Worm (Caenorhabditis elegans) whole organism, L1 larva: ENCODE results near the gene copz-1.
A peak's percentile ranks its signal among the peaks of the same experiment; 100 is the strongest.

ENCODE experiments used
- C04F5.9 ChIP-seq: sonication (generic microtip); optimal IDR thresholded peaks from 2 replicates; lab custom pipeline; 2016; ENCODE audit warnings: missing genetic modification characterization, missing compliant biosample characterization
- C16A3.4 ChIP-seq: fragments of 150-350 bp; optimal IDR thresholded peaks from 2 replicates; lab custom pipeline; 2014; ENCODE audit warnings: missing biosample characterization, missing genetic modification characterization
- C34B4.2 ChIP-seq: sonication (generic microtip); optimal IDR thresholded peaks from 2 replicates; lab custom pipeline; 2017; ENCODE audit warnings: mild to moderate bottlenecking, missing genetic modification characterization, missing compliant biosample characterization
- F16B12.6 ChIP-seq: fragments of 150-350 bp; optimal IDR thresholded peaks from 2 replicates; lab custom pipeline; 2014; ENCODE audit warnings: missing biosample characterization, missing genetic modification characterization
- Y116A8C.19 ChIP-seq: sonication (generic microtip); optimal IDR thresholded peaks from 2 replicates; lab custom pipeline; 2016; ENCODE audit warnings: missing compliant biosample characterization, missing genetic modification characterization, borderline replicate concordance
- aha-1 ChIP-seq: fragments of 150-350 bp; optimal IDR thresholded peaks from 2 replicates; lab custom pipeline; 2014; ENCODE audit warnings: missing biosample characterization, missing genetic modification characterization
- blmp-1 ChIP-seq: fragments of 150-350 bp; optimal IDR thresholded peaks from 2 replicates; lab custom pipeline; 2014; ENCODE audit warnings: missing biosample characterization, missing genetic modification characterization
- ceh-63 ChIP-seq: fragments of 200-800 bp; sonication (Bioruptor generic); optimal IDR thresholded peaks from 2 replicates; lab custom pipeline; 2018; ENCODE audit warnings: mild to moderate bottlenecking, missing genetic modification characterization, missing compliant biosample characterization
- ceh-82 ChIP-seq, 3 experiments: fragments of 150-350 bp in 1 of 3; sonication (generic microtip) in 2 of 3; optimal IDR thresholded peaks; 2 replicates each; lab custom pipeline; 2014 to 2017; ENCODE audit warnings: missing biosample characterization in 3 of 3, missing genetic modification characterization in 3 of 3
- ceh-88 ChIP-seq: fragments of 200-800 bp; sonication (Bioruptor generic); IDR thresholded peaks from 2 replicates; pipeline ENCODE4 v1.3.6; 2022; ENCODE audit warnings: missing genetic modification characterization, missing compliant biosample characterization
- ceh-90 ChIP-seq: sonication (generic microtip); optimal IDR thresholded peaks from 2 replicates; lab custom pipeline; 2016; ENCODE audit warnings: missing genetic modification characterization, missing compliant biosample characterization
- ces-1 ChIP-seq: fragments of 150-350 bp; optimal IDR thresholded peaks from 2 replicates; lab custom pipeline; 2014; ENCODE audit warnings: missing biosample characterization, missing genetic modification reagents, missing genetic modification characterization
- dpl-1 ChIP-seq, 3 experiments: fragments of 150-350 bp in 2 of 3; sonication (generic microtip) in 1 of 3; optimal IDR thresholded peaks; 2 replicates each; lab custom pipeline; 2014 to 2017; ENCODE audit warnings: missing biosample characterization in 3 of 3, missing genetic modification characterization in 3 of 3, missing genetic modification reagents in 3 of 3
- efl-1 ChIP-seq, 4 experiments: fragments of 150-350 bp; optimal IDR thresholded peaks in 3 of 4; peaks in 1 of 4; 1 replicate in 1 of 4; 2 replicates in 3 of 4; lab custom pipeline; 2014; ENCODE audit warnings: missing biosample characterization in 2 of 4, missing genetic modification characterization in 2 of 4, missing genetic modification reagents in 2 of 4
- elt-2 ChIP-seq: sonication (generic microtip); optimal IDR thresholded peaks from 2 replicates; lab custom pipeline; 2016; ENCODE audit warnings: missing genetic modification characterization, mild to moderate bottlenecking, inconsistent platforms, missing compliant biosample characterization, missing genetic modification reagents
- fkh-10 ChIP-seq: sonication (generic microtip); optimal IDR thresholded peaks from 2 replicates; lab custom pipeline; 2017; ENCODE audit warnings: missing biosample characterization, missing genetic modification reagents, missing genetic modification characterization
- fos-1 ChIP-seq: fragments of 150-350 bp; optimal IDR thresholded peaks from 2 replicates; lab custom pipeline; 2014; ENCODE audit warnings: missing biosample characterization, missing genetic modification characterization
- hlh-17 ChIP-seq: fragments of 200-800 bp; sonication (Bioruptor generic); optimal IDR thresholded peaks from 2 replicates; lab custom pipeline; 2018; ENCODE audit warnings: missing genetic modification characterization, mild to moderate bottlenecking, missing compliant biosample characterization, moderate library complexity, borderline replicate concordance
- irx-1 ChIP-seq: sonication (generic microtip); optimal IDR thresholded peaks from 2 replicates; lab custom pipeline; 2016; ENCODE audit warnings: missing genetic modification characterization, missing compliant biosample characterization
- isw-1 ChIP-seq: fragments of 200-800 bp; sonication (Bioruptor generic); IDR thresholded peaks from 2 replicates; pipeline ENCODE4 v1.3.6; 2022; ENCODE audit warnings: missing genetic modification characterization, missing compliant biosample characterization
- jun-1 ChIP-seq: fragments of 150-350 bp; optimal IDR thresholded peaks from 2 replicates; lab custom pipeline; 2014; ENCODE audit warnings: missing biosample characterization, missing genetic modification reagents, missing genetic modification characterization
- lin-15B ChIP-seq: fragments of 150-350 bp; sonication (generic microtip); optimal IDR thresholded peaks from 3 replicates; lab custom pipeline; 2014; ENCODE audit warnings: missing biosample characterization, missing genetic modification characterization
- lin-35 ChIP-seq, 2 experiments: fragments of 150-350 bp; optimal IDR thresholded peaks; 2 replicates each; lab custom pipeline; 2014; ENCODE audit warnings: missing biosample characterization in 2 of 2, missing genetic modification characterization in 2 of 2, missing genetic modification reagents in 2 of 2
- lin-39 ChIP-seq: fragments of 150-350 bp; optimal IDR thresholded peaks from 2 replicates; lab custom pipeline; 2014; ENCODE audit warnings: missing biosample characterization, missing genetic modification reagents, missing genetic modification characterization
- lsy-2 ChIP-seq, 2 experiments: fragments of 150-350 bp; optimal IDR thresholded peaks; 2 replicates each; lab custom pipeline; 2014; ENCODE audit warnings: missing biosample characterization in 2 of 2, missing genetic modification characterization in 2 of 2
- mab-9 ChIP-seq: fragments of 200-800 bp; sonication (Bioruptor generic); IDR thresholded peaks from 2 replicates; pipeline ENCODE4 v1.3.6; 2022; ENCODE audit warnings: missing genetic modification reagents, missing genetic modification characterization, missing compliant biosample characterization
- mdl-1 ChIP-seq, 2 experiments: fragments of 150-350 bp; optimal IDR thresholded peaks; 2 replicates each; lab custom pipeline; 2014 to 2017; ENCODE audit warnings: missing biosample characterization in 2 of 2, missing genetic modification characterization in 2 of 2, inconsistent platforms in 1 of 2
- nhr-11 ChIP-seq: fragments of 150-350 bp; optimal IDR thresholded peaks from 2 replicates; lab custom pipeline; 2014; ENCODE audit warnings: missing biosample characterization, missing genetic modification characterization
- nhr-12 ChIP-seq: sonication (generic microtip); optimal IDR thresholded peaks from 2 replicates; lab custom pipeline; 2017; ENCODE audit warnings: missing biosample characterization, missing genetic modification characterization
- nhr-20 ChIP-seq: sonication (generic microtip); optimal IDR thresholded peaks from 2 replicates; lab custom pipeline; 2016; ENCODE audit warnings: mild to moderate bottlenecking, missing genetic modification characterization, missing compliant biosample characterization
- nhr-47 ChIP-seq: sonication (generic microtip); optimal IDR thresholded peaks from 2 replicates; lab custom pipeline; 2016; ENCODE audit warnings: mild to moderate bottlenecking, missing genetic modification characterization, moderate library complexity, missing compliant biosample characterization
- nhr-76 ChIP-seq: sonication (generic microtip); optimal IDR thresholded peaks from 2 replicates; lab custom pipeline; 2017; ENCODE audit warnings: missing biosample characterization, missing genetic modification characterization
- nhr-77 ChIP-seq: fragments of 150-350 bp; optimal IDR thresholded peaks from 2 replicates; lab custom pipeline; 2014; ENCODE audit warnings: missing biosample characterization, missing genetic modification characterization
- nhr-85 ChIP-seq: sonication (generic microtip); peaks from one replicate; lab custom pipeline; 2016; ENCODE audit warnings: missing genetic modification characterization, inconsistent platforms, missing compliant biosample characterization
- nhr-90 ChIP-seq: sonication (generic microtip); optimal IDR thresholded peaks from 2 replicates; lab custom pipeline; 2016; ENCODE audit warnings: mild to moderate bottlenecking, missing genetic modification characterization, missing compliant biosample characterization; ENCODE audit not compliant: poor library complexity
- pag-3 ChIP-seq: sonication (generic microtip); optimal IDR thresholded peaks from 2 replicates; lab custom pipeline; 2017; ENCODE audit warnings: missing genetic modification characterization, mild to moderate bottlenecking, missing compliant biosample characterization, antibody characterized with exemption, borderline replicate concordance; ENCODE audit not compliant: insufficient read depth
- pax-3 ChIP-seq: fragments of 200-800 bp; sonication (Bioruptor generic); optimal IDR thresholded peaks from 2 replicates; lab custom pipeline; 2018; ENCODE audit warnings: mild to moderate bottlenecking, missing genetic modification characterization, moderate library complexity, missing compliant biosample characterization
- pqm-1 ChIP-seq: sonication (generic microtip); optimal IDR thresholded peaks from 3 replicates; lab custom pipeline; 2017; ENCODE audit warnings: missing biosample characterization, missing genetic modification characterization
- snpc-4 ChIP-seq: fragments of 150-350 bp; optimal IDR thresholded peaks from 2 replicates; lab custom pipeline; 2014; ENCODE audit warnings: missing biosample characterization, missing genetic modification characterization
- snu-23 ChIP-seq: sonication (generic microtip); optimal IDR thresholded peaks from 2 replicates; lab custom pipeline; 2016; ENCODE audit warnings: missing genetic modification characterization, missing compliant biosample characterization
- sox-4 ChIP-seq: sonication (generic microtip); optimal IDR thresholded peaks from 2 replicates; lab custom pipeline; 2016; ENCODE audit warnings: missing genetic modification characterization, missing compliant biosample characterization
- sup-37 ChIP-seq: fragments of 200-800 bp; sonication (Bioruptor generic); optimal IDR thresholded peaks from 2 replicates; lab custom pipeline; 2018; ENCODE audit warnings: mild to moderate bottlenecking, missing genetic modification characterization, missing compliant biosample characterization
- tlp-1 ChIP-seq: fragments of 150-350 bp; optimal IDR thresholded peaks from 2 replicates; lab custom pipeline; 2014; ENCODE audit warnings: missing biosample characterization, missing genetic modification characterization
- unc-130 ChIP-seq: fragments of 150-350 bp; optimal IDR thresholded peaks from 2 replicates; lab custom pipeline; 2017; ENCODE audit warnings: missing biosample characterization, missing genetic modification characterization, inconsistent platforms
- unc-30 ChIP-seq: sonication (generic microtip); optimal IDR thresholded peaks from 2 replicates; lab custom pipeline; 2017; ENCODE audit warnings: missing biosample characterization, missing genetic modification characterization
- unc-98 ChIP-seq: fragments of 200-800 bp; sonication (Bioruptor generic); IDR thresholded peaks from 2 replicates; pipeline ENCODE4 v1.3.6; 2022; ENCODE audit warnings: missing genetic modification characterization, missing compliant biosample characterization
- vab-15 ChIP-seq: sonication (generic microtip); optimal IDR thresholded peaks from 2 replicates; lab custom pipeline; 2017; ENCODE audit warnings: missing genotype, mild to moderate bottlenecking, missing genetic modification characterization, missing compliant biosample characterization
- xbp-1 ChIP-seq: sonication (generic microtip); optimal IDR thresholded peaks from 2 replicates; lab custom pipeline; 2016; ENCODE audit warnings: missing genetic modification characterization, missing compliant biosample characterization
- zag-1 ChIP-seq: fragments of 150-350 bp; optimal IDR thresholded peaks from 2 replicates; lab custom pipeline; 2014; ENCODE audit warnings: missing biosample characterization, missing genetic modification characterization
- zip-4 ChIP-seq: fragments of 200-800 bp; sonication (Bioruptor generic); optimal IDR thresholded peaks from 2 replicates; lab custom pipeline; 2018; ENCODE audit warnings: mild to moderate bottlenecking, missing genetic modification characterization, moderate library complexity, missing compliant biosample characterization
- ztf-4 ChIP-seq: fragments of 150-350 bp; optimal IDR thresholded peaks from 2 replicates; lab custom pipeline; 2014; ENCODE audit warnings: missing biosample characterization, missing genetic modification characterization

copz-1 gene

ce11 chrII:10872541-10872940 lies at the start of gene copz-1, which contains the start of gene cyn-4 (continued):
- TF ChIP-seq fkh-10 (no peak), snpc-4 (peak; percentile 42), pag-3 (tag; lab: Kevin White, UChicago) (no peak), nhr-76 (tag; lab: Kevin White, UChicago) (no peak), ztf-4 (tag; lab: Kevin White, UChicago) (no peak), C34B4.2 (tag; lab: Kevin White, UChicago) (no peak), elt-2 (tag; lab: Kevin White, UChicago) (peak; percentile 45), irx-1 (peak; percentile 86), mab-9 (GFP tag; lab: Robert Waterston, UW) (peak; percentile 54; the same call in 1 of the 2 replicates), efl-1 (optimal IDR thresholded peaks at IDR 0.05; lab: Kevin White, UChicago) (peak; percentile 85 to 87), efl-1 (GFP tag; optimal IDR thresholded peaks at IDR 0.05 in 1 of 2; lab: Kevin White, UChicago) (peak; percentile 80 to 97), nhr-90 (tag; lab: Kevin White, UChicago) (peak; percentile 86), C04F5.9 (peak; percentile 99), pax-3 (tag; lab: Kevin White, UChicago) (peak; percentile 71), nhr-77 (tag; lab: Kevin White, UChicago) (peak; percentile 60), lin-15B (tag; lab: Kevin White, UChicago) (peak; percentile 81), lsy-2 (tag; optimal IDR thresholded peaks at IDR 0.05; lab: Kevin White, UChicago) (peak; percentile 93 to 94), hlh-17 (GFP tag; lab: Kevin White, UChicago) (no peak), unc-130 (peak; percentile 89), ceh-88 (GFP tag; lab: Robert Waterston, UW) (no peak), ceh-90 (tag; lab: Kevin White, UChicago) (peak; percentile 84), jun-1 (tag; lab: Kevin White, UChicago) (peak; percentile 0), unc-98 (peak; percentile 71), lin-35 (GFP tag; optimal IDR thresholded peaks at IDR 0.05; lab: Kevin White, UChicago) (peak; percentile 80 to 85), fos-1 (tag; lab: Kevin White, UChicago) (peak; percentile 34), C16A3.4 (tag; lab: Kevin White, UChicago) (peak; percentile 80), snu-23 (GFP tag; lab: Kevin White, UChicago) (peak; percentile 91), zag-1 (tag; lab: Kevin White, UChicago) (no peak), zip-4 (GFP tag; lab: Kevin White, UChicago) (peak; percentile 53), Y116A8C.19 (tag; lab: Kevin White, UChicago) (no peak), tlp-1 (tag; lab: Kevin White, UChicago) (no peak)
- TF ChIP-seq, all 84 proteins: peak for 55

ce11 chrII:10824046-10824445 lies 48.6 kb upstream of the copz-1 start, which contains the start of the genes R06F6.12 and mix-1:
Gene R06F6.12, minus strand, starts transcription at chrII:10824081.
Gene mix-1, plus strand, starts transcription at chrII:10824246.
- TF ChIP-seq sox-4 (tag; lab: Kevin White, UChicago) (no peak), nhr-76 (tag; lab: Kevin White, UChicago) (no peak), blmp-1 (tag; lab: Kevin White, UChicago) (peak; percentile 53), nhr-85 (tag; lab: Kevin White, UChicago) (peak; percentile 70), nhr-20 (tag; lab: Kevin White, UChicago) (peak; percentile 46), lin-35 (GFP tag; optimal IDR thresholded peaks at IDR 0.05; lab: Kevin White, UChicago) (peak; percentile 79 to 92), ceh-82 (tag; optimal IDR thresholded peaks at IDR 0.05; lab: Kevin White, UChicago) (peak; percentile 49 to 60 (median 50)), mab-9 (GFP tag; lab: Robert Waterston, UW) (no peak), xbp-1 (tag; lab: Kevin White, UChicago) (peak; percentile 47), aha-1 (tag; lab: Kevin White, UChicago) (no peak), snpc-4 (peak; percentile 35), mdl-1 (tag; optimal IDR thresholded peaks at IDR 0.05; lab: Kevin White, UChicago) (peak in 1 of 2 experiments; percentile 35), nhr-47 (tag; lab: Kevin White, UChicago) (peak; percentile 75), nhr-90 (tag; lab: Kevin White, UChicago) (peak; percentile 18), nhr-77 (tag; lab: Kevin White, UChicago) (no peak), isw-1 (GFP tag; lab: Robert Waterston, UW) (no peak), sup-37 (no peak), dpl-1 (GFP tag; optimal IDR thresholded peaks at IDR 0.05; lab: Kevin White, UChicago) (peak; percentile 84 to 89 (median 89)), ceh-63 (GFP tag; lab: Kevin White, UChicago) (no peak), nhr-11 (tag; lab: Kevin White, UChicago) (no peak), F16B12.6 (tag; lab: Kevin White, UChicago) (peak; percentile 98), ces-1 (no peak), irx-1 (peak; percentile 9), C16A3.4 (tag; lab: Kevin White, UChicago) (peak; percentile 55), vab-15 (tag; lab: Kevin White, UChicago) (no peak), lin-39 (no peak), nhr-12 (tag; lab: Kevin White, UChicago) (no peak), unc-30 (tag; lab: Kevin White, UChicago) (no peak), pqm-1 (tag; lab: Kevin White, UChicago) (no peak)
